Worm (Caenorhabditis elegans): ENCODE data around the gene R03G8.3.

DNA sequence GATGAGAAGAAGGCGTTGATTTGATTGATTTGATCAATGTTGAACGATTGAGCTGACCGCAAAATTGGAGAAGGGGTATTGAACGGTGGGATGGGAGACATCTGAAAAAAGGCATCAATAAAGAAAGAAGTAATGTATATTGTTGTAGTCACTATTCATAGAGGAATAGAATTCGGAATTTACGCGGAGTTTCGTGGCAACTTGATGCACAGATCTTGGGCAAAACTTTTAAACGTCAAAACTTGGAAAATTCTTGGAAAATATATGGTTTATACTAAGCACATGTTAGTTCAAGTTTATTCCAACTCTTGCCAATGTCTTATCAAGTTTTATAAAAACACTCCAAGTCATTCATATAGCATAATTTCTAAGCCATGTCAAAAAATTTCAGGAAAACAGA, 35.7 kb downstream of the R03G8.3 start, which contains the start of gene F17H10.4:
- TF ChIP-seq cog-1 (tag; optimal IDR thresholded peaks at IDR 0.05) (no peak), T22C8.4 (GFP tag; IDR thresholded peaks at IDR 0.05) (no peak), klf-2 (GFP tag; conservative IDR thresholded peaks at IDR 0.05) (no peak), ztf-29 (GFP tag; IDR thresholded peaks at IDR 0.05) (no peak)

All from whole organism, midembryonic.